Worm (Caenorhabditis elegans) whole organism, L3 larva: ENCODE results near the gene F33C8.4.

Experiments
- ama-1 ChIP-seq: fragments of 150-350 bp; optimal IDR thresholded peaks from 2 replicates; lab custom pipeline; 2018
- ceh-16 ChIP-seq: sonication (generic microtip); optimal IDR thresholded peaks from 2 replicates; lab custom pipeline; 2017; ENCODE audit warnings: missing biosample characterization, missing genetic modification characterization
- ceh-82 ChIP-seq: fragments of 150-350 bp; optimal IDR thresholded peaks from 2 replicates; lab custom pipeline; 2014; ENCODE audit warnings: missing biosample characterization, missing genetic modification characterization
- egl-5 ChIP-seq: fragments of 150-350 bp; optimal IDR thresholded peaks from 2 replicates; lab custom pipeline; 2017; ENCODE audit warnings: missing biosample characterization, missing genetic modification reagents, missing genetic modification characterization, inconsistent platforms
- elt-1 ChIP-seq: fragments of 150-350 bp; optimal IDR thresholded peaks from 2 replicates; lab custom pipeline; 2014; ENCODE audit warnings: missing biosample characterization, missing genetic modification characterization
- elt-3 ChIP-seq, 3 experiments: fragments of 150-350 bp in 1 of 3; sonication (generic microtip) in 2 of 3; optimal IDR thresholded peaks; 2 replicates in 2 of 3; 4 replicates in 1 of 3; lab custom pipeline; 2014 to 2017; ENCODE audit warnings: missing biosample characterization in 3 of 3, missing genetic modification characterization in 3 of 3
- fos-1 ChIP-seq: fragments of 150-350 bp; optimal IDR thresholded peaks from 2 replicates; lab custom pipeline; 2014; ENCODE audit warnings: missing biosample characterization, missing genetic modification characterization
- jun-1 ChIP-seq: fragments of 150-350 bp; optimal IDR thresholded peaks from 2 replicates; lab custom pipeline; 2014; ENCODE audit warnings: missing biosample characterization, missing genetic modification reagents, missing genetic modification characterization
- lin-39 ChIP-seq: fragments of 150-350 bp; optimal IDR thresholded peaks from 2 replicates; lab custom pipeline; 2018; ENCODE audit warnings: missing biosample characterization, missing genetic modification reagents, missing genetic modification characterization
- nhr-76 ChIP-seq: fragments of 150-350 bp; sonication (generic microtip); optimal IDR thresholded peaks from 5 replicates; lab custom pipeline; 2014; ENCODE audit warnings: missing biosample characterization, missing genetic modification characterization
- skn-1 ChIP-seq: fragments of 150-350 bp; optimal IDR thresholded peaks from 2 replicates; lab custom pipeline; 2014; ENCODE audit warnings: missing biosample characterization, missing genetic modification characterization
- unc-39 ChIP-seq: sonication (generic microtip); optimal IDR thresholded peaks from 4 replicates; lab custom pipeline; 2017; ENCODE audit warnings: missing biosample characterization, missing genetic modification characterization
- zag-1 ChIP-seq: fragments of 150-350 bp; optimal IDR thresholded peaks from 2 replicates; lab custom pipeline; 2014; ENCODE audit warnings: missing biosample characterization, missing genetic modification characterization
- ztf-11 ChIP-seq: fragments of 150-350 bp; optimal IDR thresholded peaks from 2 replicates; lab custom pipeline; 2014; ENCODE audit warnings: missing biosample characterization, missing genetic modification characterization

DNA sequence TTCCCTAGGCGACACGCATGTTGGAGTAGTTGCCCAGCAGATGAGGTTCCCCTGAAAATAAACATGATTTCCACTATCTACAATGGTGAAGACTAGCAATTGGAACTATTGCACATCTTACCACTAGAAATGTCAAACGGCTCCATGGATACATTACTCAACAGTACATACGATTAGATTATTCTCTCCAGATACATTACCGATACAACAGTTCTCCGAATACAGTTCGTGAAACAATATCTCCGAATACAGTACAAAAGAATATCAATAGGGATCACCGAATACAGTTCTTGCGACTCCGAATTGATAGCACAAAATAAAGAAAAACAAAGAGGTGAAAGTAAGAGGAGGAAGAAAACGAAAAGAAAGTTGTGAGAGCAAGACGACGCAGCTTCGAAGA, 11.7 kb downstream of the F33C8.4 start, which contains the start of gene C05G5.7:
- TF ChIP-seq lin-39 (tag; lab: Kevin White, UChicago) (no peak), jun-1 (tag; lab: Kevin White, UChicago) (no peak), ceh-16 (tag; lab: Kevin White, UChicago) (no peak), zag-1 (no peak), fos-1 (tag; lab: Kevin White, UChicago) (no peak), ceh-82 (tag; lab: Kevin White, UChicago) (no peak), ama-1 (lab: Kevin White, UChicago) (peak; percentile 7), nhr-76 (no peak), skn-1 (tag; lab: Kevin White, UChicago) (no peak), unc-39 (tag; lab: Kevin White, UChicago) (no peak), egl-5 (tag; lab: Kevin White, UChicago) (no peak), ztf-11 (no peak), elt-1 (no peak), elt-3 (tag; optimal IDR thresholded peaks at IDR 0.05; lab: Kevin White, UChicago) (no peak)
